Fruit fly (Drosophila melanogaster) whole organism, larva: ENCODE results near the gene Cyp318a1.

ENCODE experiments used
- noc ChIP-seq: fragments of 200-800 bp; sonication (Bioruptor generic); optimal IDR thresholded peaks from 3 replicates; lab custom pipeline; 2019; ENCODE audit warnings: missing biosample characterization, mild to moderate bottlenecking, missing genetic modification characterization, moderate library complexity

The Cyp318a1 gene

DNA sequence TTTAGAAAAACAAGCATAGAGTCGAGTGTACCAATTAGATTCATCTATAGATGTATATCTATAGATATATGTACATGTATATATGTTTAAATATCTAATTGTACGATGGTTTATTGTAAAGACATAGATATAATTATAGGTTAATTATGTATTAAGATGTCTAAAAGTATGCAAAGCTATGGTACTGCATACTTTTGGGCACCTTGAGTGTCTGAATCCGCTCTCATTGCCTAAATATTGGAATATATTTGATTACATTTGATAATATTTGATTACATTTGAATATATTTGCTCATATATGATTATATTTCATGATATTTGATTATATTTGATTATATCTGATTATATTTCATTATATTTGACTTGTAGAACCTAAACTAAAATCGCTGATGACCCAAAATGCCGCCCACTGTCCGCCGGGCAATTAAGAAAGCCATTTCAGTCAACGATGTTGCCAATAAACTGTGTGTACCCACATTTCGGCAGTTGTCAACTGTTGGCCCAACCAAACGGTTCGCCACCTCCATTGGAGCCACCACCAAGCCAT, at the start of gene Cyp318a1:
Gene Cyp318a1 (plus strand): TSS at position 497 of the 547 bp plus-strand sequence.
- no peak for TF ChIP-seq noc (tag; lab: Kevin White, UChicago)

DNA sequence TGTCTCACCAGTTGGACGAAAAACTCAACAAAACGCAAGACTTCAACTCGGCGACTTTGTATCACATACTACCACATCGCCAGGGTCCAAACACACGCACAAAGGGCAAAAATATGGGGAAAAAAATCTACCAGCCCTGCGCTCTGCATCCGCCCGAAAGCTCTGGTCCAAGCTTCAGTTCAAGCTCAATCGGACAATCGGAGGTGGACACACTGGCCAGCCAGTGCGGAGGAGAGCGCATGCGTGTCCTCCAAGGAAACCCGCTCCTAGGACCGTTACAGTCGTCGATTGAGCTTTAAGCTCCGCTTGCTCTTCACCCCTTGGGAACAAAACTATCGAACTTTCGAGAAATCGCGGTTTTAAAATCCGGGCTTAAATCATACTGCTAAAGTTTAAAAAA, 48.6 kb upstream of the Cyp318a1 start:
- no peak for TF ChIP-seq noc (tag; lab: Kevin White, UChicago)

- TF ChIP-seq noc (tag; lab: Kevin White, UChicago), result no peak
Measured at dm6 chrX:11984987-11985386, 47.4 kb upstream of the Cyp318a1 start, which contains the start of gene cac. TSS of gene cac (minus strand) at chrX:11985087.

DNA sequence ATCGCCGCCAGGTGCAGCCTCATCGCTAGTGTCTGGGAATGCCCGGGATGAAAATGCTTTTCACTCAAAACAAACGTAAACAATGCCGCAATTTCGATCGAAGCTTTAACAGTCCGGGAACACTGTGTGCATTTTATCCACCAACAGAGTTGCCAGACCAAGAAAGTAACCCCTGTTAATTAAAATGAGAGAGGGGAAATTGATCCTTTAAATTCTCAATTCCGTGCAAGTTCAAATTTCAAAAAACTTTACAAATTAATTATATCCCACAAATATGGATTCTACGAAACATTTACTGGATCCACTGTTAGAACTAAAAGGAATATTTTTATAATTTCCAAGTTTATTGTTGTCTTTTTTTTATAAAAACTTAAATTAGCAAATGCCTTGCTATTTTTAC, 44.8 kb upstream of the Cyp318a1 start, which contains the start of gene gd:
Gene gd (minus strand): TSS at position 101 of the 400 bp plus-strand sequence.
- TF ChIP-seq noc (tag; lab: Kevin White, UChicago), result no peak

DNA sequence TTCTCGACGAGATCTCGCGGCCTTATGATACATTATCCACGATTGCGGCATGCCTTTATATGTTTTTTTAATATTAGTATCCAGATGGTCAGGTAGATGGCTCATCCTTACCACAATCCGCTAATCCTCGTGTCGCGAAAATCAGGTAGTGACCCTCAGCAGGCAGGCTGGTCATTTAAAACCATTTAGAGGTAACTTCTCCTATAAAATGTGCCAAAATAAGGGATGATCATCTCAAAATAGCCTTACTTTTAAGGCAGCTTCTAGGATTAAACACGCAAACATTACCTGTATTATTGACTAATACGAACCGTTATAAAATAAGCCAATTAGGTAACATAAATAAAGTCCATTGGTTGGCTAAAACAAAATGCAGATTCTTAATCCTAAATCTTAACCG, 43.5 kb upstream of the Cyp318a1 start, which contains the start of gene tsg:
Gene tsg (minus strand): TSS at position 37 of the 400 bp plus-strand sequence.
- TF ChIP-seq noc (tag; lab: Kevin White, UChicago), result no peak

DNA sequence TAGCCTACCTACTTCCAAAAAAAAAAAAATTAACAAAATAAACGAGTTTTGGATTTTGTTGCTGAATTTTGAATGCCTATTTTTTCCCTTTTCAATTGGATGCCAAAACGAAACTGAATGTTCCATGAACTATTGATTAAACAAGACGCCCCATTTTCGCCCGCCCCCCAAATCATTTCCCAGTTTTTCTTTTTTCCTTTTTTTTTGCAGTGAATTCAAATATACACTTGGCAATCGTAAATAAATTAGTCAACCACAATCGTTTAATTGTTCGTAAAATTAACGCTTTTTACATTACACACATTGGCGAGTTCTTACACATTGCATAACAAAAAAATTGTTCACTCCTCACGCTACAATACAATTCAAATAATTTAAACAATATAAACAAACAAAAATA, 39.8 kb upstream of the Cyp318a1 start, which contains the start of gene CG18130:
Gene CG18130 (minus strand): TSS at position 101 of the 400 bp plus-strand sequence.
- TF ChIP-seq noc (tag; lab: Kevin White, UChicago), result no peak

- TF ChIP-seq noc (tag; lab: Kevin White, UChicago), result no peak
Measured at dm6 chrX:11993279-11993678, 39.2 kb upstream of the Cyp318a1 start.

DNA sequence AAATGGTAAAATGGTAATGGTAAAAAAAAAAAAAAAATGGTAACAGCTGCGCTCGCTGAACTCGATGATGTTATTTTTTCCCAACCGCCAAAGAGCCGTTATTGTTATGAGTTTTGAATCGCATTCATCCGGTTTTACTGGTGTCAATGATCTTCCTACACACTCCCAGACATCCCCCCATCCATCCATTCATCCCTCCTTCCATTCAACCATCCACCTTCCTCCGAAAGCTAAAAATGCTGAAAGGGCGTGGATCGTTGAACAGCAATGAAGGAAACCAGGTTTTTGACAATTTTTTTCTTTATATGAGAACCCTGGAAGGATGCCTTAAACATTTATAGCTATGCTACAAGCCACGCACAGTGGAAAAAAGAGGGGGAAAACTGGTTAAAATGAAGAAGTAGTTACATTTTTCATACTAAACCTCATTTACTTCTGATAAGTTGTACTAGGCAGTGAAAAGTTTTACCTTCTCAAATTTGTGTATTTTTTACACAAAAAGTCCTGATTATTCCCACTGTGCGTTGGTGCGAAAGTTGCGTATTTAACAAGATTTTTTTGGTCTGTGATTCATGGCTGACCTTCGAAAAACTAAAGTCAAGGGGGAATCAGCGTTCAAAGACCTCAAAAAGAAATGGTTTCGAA, 32.3 kb upstream of the Cyp318a1 start:
- TF ChIP-seq noc (tag; lab: Kevin White, UChicago), result no peak

- TF ChIP-seq noc (tag; lab: Kevin White, UChicago), result no peak
Measured at dm6 chrX:12001005-12001404, 31.4 kb upstream of the Cyp318a1 start.

- TF ChIP-seq noc (tag; lab: Kevin White, UChicago), result peak; percentile 42
Measured at dm6 chrX:12003437-12004394, 28.7 kb upstream of the Cyp318a1 start, which contains the start of gene fw. TSS of gene fw (minus strand) at chrX:12003914.

dm6 chrX:12004395-12004768, 28.1 kb upstream of the Cyp318a1 start:
- peak; percentile 12 for TF ChIP-seq noc (tag; lab: Kevin White, UChicago)

DNA sequence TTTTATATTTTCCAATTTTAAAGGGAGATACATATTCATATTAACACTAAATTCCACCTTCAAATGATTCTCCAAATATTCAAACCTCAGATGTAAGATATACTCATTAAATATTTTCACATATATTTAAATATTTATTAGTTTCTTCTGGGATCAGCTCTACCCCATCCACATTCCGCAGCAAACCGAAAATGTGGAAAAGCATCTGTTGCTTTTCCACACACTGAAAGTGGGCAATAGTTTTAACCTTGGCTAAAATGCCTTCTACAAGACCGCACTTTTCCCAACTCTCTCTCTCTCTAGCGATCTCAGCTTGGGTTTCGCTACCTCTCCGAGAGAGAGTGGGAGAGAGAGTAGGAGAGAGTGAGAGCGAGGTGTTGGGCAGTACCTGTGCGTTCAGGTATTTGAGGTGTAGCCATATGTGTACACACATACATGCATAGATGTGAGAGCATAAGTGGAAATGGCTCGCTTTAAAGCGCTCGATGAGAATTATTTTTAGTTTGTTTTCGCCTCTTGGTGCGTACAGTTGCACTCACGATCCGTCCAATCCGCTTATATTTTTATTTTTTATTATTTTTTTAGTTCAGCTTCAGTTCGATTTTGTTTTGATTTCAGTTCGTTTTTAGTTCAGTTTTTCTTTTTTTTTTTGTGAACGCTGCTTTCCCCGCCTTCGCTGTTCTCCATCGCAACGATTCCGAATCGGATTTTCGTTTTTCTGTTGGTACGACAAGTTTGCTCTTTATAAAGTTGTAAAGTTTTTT, 25.6 kb upstream of the Cyp318a1 start, which contains the start of gene CG1806:
Gene CG1806 (plus strand): TSS at position 499 of the 764 bp plus-strand sequence.
- no peak for TF ChIP-seq noc (tag; lab: Kevin White, UChicago)

DNA sequence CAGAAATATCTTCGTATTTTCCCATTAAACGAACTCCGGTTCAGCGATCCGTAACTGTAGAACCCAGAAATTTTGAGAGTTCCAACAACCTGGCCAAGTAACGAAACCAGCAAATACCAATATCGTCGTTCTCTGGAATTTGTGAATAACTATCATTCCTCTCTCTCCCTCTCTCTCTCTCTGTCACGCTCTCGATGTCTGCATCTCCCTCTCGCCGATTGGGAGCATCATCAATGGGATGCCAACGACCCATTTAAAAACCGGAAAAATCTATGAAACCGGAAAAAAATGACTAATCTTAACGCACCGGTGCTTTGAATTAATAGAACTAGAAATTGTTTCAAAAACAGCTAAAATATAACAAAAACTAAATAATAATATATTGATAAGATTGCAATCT, 24.8 kb upstream of the Cyp318a1 start:
- no peak for TF ChIP-seq noc (tag; lab: Kevin White, UChicago)

DNA sequence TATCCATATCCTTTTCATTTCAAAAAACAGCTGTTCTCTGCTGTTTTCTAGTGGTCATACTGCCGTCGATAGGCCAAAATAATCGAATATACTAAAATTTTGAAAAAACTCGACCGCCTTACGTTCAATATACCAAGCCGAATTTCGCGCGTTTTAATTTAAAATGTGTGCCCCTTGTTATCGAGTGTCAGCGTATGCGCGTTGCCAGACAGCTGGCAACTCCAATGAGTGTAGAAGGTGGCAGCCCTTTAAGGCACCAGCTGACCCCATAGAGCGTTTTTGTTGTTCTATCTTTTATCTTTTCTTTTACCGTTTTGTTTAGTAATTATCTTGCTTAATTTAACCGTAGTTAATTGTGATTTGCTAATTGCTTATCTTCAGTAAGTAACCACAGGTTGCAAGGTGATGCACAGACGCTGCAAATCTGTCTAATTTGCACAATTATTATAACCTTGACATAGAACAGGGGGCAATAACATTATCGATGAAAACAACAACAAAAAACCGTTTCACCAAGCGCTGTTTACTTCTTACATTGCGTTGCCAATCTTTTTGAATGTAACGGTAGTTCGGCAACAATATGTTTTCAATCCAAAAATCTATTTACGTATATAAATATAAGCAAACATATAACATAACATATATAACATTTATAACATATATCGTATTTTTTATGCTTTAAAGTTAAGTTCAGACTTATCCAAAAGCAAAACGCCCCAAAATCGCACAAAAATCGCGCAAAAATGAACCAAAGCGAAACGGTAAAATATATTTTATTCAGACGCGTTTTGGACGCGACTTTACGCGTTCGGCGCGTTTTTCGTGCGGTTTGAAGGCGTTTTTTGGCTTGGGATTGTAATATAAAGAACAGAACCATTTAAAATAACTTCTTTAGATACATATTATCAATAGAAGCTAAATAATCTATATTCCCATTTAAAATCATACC, 20.0 kb upstream of the Cyp318a1 start, which contains the start of the genes CG1492 and regucalcin:
Gene CG1492 (minus strand): TSS at position 63 of the 949 bp plus-strand sequence.
Gene regucalcin (plus strand): TSS at position 229 of the 949 bp plus-strand sequence.
- TF ChIP-seq noc (tag; lab: Kevin White, UChicago), result no peak
